Worm (Caenorhabditis elegans): ENCODE data around the gene K07F5.12.

- TF ChIP-seq pes-1 (GFP tag; IDR thresholded peaks at IDR 0.05) (no peak), ama-1 (optimal IDR thresholded peaks at IDR 0.05) (no peak), tbx-37 (GFP tag; conservative IDR thresholded peaks at IDR 0.05) (no peak), B0310.2 (tag; optimal IDR thresholded peaks at IDR 0.05) (no peak), tbx-11 (GFP tag; IDR thresholded peaks at IDR 0.05) (no peak)
Observed at ce11 chrIV:9899227-9899626, 43.4 kb downstream of the K07F5.12 start.

Data from whole organism, early embryonic.